Fruit fly (Drosophila melanogaster) whole organism, embryonic: ENCODE measurements around the gene CG13984.

ENCODE experiments used
- Atf-2 ChIP-seq: fragments of 200-800 bp; sonication (Bioruptor generic); optimal IDR thresholded peaks from 2 replicates; lab custom pipeline; 2016; ENCODE audit warnings: missing biosample characterization, missing genetic modification characterization
- Awh ChIP-seq: fragments of 200-800 bp; sonication (Bioruptor generic); IDR thresholded peaks from 2 replicates; pipeline ENCODE4, ENCODE4 v1.3.6; 2022; ENCODE audit warnings: missing biosample characterization, missing genetic modification characterization
- Bgb ChIP-seq: fragments of 200-800 bp; sonication (Bioruptor generic); IDR thresholded peaks from 2 replicates; pipeline ENCODE4 v1.3.6; 2022; ENCODE audit warnings: missing biosample characterization, missing genetic modification characterization; ENCODE audit not compliant: partially characterized antibody
- CG12071 ChIP-seq: fragments of 200-800 bp; sonication (Bioruptor generic); optimal IDR thresholded peaks from 3 replicates; lab custom pipeline; 2018; ENCODE audit warnings: missing biosample characterization, mild to moderate bottlenecking, missing genetic modification characterization
- CG13123 ChIP-seq: fragments of 200-800 bp; sonication (Bioruptor generic); optimal IDR thresholded peaks from 2 replicates; lab custom pipeline; 2016; ENCODE audit warnings: missing biosample characterization, missing genetic modification characterization
- CG13287 ChIP-seq: fragments of 200-800 bp; sonication (Bioruptor generic); IDR thresholded peaks from 2 replicates; pipeline ENCODE4 v1.3.6; 2022; ENCODE audit warnings: missing biosample characterization, missing genetic modification characterization; ENCODE audit not compliant: partially characterized antibody
- CG13296 ChIP-seq: fragments of 200-800 bp; sonication (Bioruptor generic); optimal IDR thresholded peaks from 3 replicates; lab custom pipeline; 2018; ENCODE audit warnings: missing biosample characterization, mild to moderate bottlenecking, missing genetic modification characterization
- CG14014 ChIP-seq: fragments of 200-800 bp; sonication (Bioruptor generic); IDR thresholded peaks from 2 replicates; pipeline ENCODE4 v1.3.6; 2022; ENCODE audit warnings: missing biosample characterization, missing genetic modification characterization
- CG17361 ChIP-seq: fragments of 200-800 bp; sonication (Bioruptor generic); IDR thresholded peaks from 3 replicates; pipeline ENCODE4 v1.3.6; 2022; ENCODE audit warnings: missing biosample characterization, missing genetic modification characterization
- CG2889 ChIP-seq: fragments of 200-800 bp; sonication (Bioruptor generic); IDR thresholded peaks from 3 replicates; pipeline ENCODE4 v1.3.6; 2022; ENCODE audit warnings: missing biosample characterization, missing genetic modification characterization
- CG31365 ChIP-seq: fragments of 200-800 bp; sonication (Bioruptor generic); optimal IDR thresholded peaks from 2 replicates; lab custom pipeline; 2018; ENCODE audit warnings: missing biosample characterization, mild to moderate bottlenecking, missing genetic modification characterization
- CG34376 ChIP-seq: fragments of 200-800 bp; sonication (Bioruptor generic); optimal IDR thresholded peaks from 2 replicates; lab custom pipeline; 2018; ENCODE audit warnings: missing biosample characterization, mild to moderate bottlenecking, missing genetic modification characterization
- CG7556 ChIP-seq: fragments of 200-800 bp; sonication (Bioruptor generic); optimal IDR thresholded peaks from 2 replicates; lab custom pipeline; 2017; ENCODE audit warnings: missing biosample characterization, mild to moderate bottlenecking, missing genetic modification characterization
- CG7987 ChIP-seq: fragments of 200-800 bp; sonication (Bioruptor generic); optimal IDR thresholded peaks from 2 replicates; lab custom pipeline; 2018; ENCODE audit warnings: missing biosample characterization, mild to moderate bottlenecking, missing genetic modification characterization, moderate library complexity
- CG8290 ChIP-seq, 3 experiments: fragments of 200-800 bp; sonication (Bioruptor generic); optimal IDR thresholded peaks; 2 replicates each; lab custom pipeline; 2016 to 2019; ENCODE audit warnings: missing biosample characterization in 3 of 3, missing genetic modification characterization in 3 of 3, mild to moderate bottlenecking in 2 of 3, moderate library complexity in 1 of 3
- CG8924 ChIP-seq: fragments of 200-800 bp; optimal IDR thresholded peaks from 3 replicates; lab custom pipeline; 2019; ENCODE audit warnings: missing biosample characterization, mild to moderate bottlenecking, missing genetic modification characterization, moderate library complexity
- CG9215 ChIP-seq: fragments of 200-800 bp; sonication (Bioruptor generic); IDR thresholded peaks from 2 replicates; pipeline ENCODE4 v1.3.6; 2022; ENCODE audit warnings: missing biosample characterization, missing genetic modification characterization
- CoRest ChIP-seq: fragments of 200-800 bp; sonication (Bioruptor generic); optimal IDR thresholded peaks from 3 replicates; lab custom pipeline; 2018; ENCODE audit warnings: missing biosample characterization, mild to moderate bottlenecking, missing genetic modification characterization, moderate library complexity
- Dbx ChIP-seq: fragments of 200-800 bp; sonication (Bioruptor generic); IDR thresholded peaks from 3 replicates; pipeline ENCODE4 v1.3.6; 2022; ENCODE audit warnings: missing biosample characterization, missing genetic modification characterization
- Dek ChIP-seq: fragments of 200-800 bp; sonication (Bioruptor generic); optimal IDR thresholded peaks from 3 replicates; lab custom pipeline; 2019; ENCODE audit warnings: missing biosample characterization, mild to moderate bottlenecking, missing genetic modification characterization, moderate library complexity
- Dll ChIP-seq: fragments of 200-800 bp; sonication (Bioruptor generic); IDR thresholded peaks from 4 replicates; pipeline ENCODE4 v1.3.6; 2022; ENCODE audit warnings: missing biosample characterization, missing genetic modification characterization; ENCODE audit not compliant: partially characterized antibody
- Dref ChIP-seq: fragments of 200-800 bp; sonication (Bioruptor generic); IDR thresholded peaks from 2 replicates; pipeline ENCODE4 v1.3.6; 2022; ENCODE audit warnings: missing biosample characterization, missing genetic modification characterization
- ERR ChIP-seq: fragments of 200-800 bp; sonication (Bioruptor generic); optimal IDR thresholded peaks from 2 replicates; lab custom pipeline; 2016; ENCODE audit warnings: missing biosample characterization, missing genetic modification characterization
- Gsc ChIP-seq: fragments of 200-800 bp; sonication (Bioruptor generic); IDR thresholded peaks from 2 replicates; pipeline ENCODE4 v1.3.6; 2022; ENCODE audit warnings: missing biosample characterization, missing genetic modification characterization
- HLHmδ ChIP-seq: fragments of 200-800 bp; sonication (Bioruptor generic); optimal IDR thresholded peaks from 2 replicates; lab custom pipeline; 2018; ENCODE audit warnings: missing biosample characterization, mild to moderate bottlenecking, missing genetic modification characterization, moderate library complexity
- Hr78 ChIP-seq, 2 experiments: fragments of 200-800 bp in 1 of 2; fragments of >200 bp in 1 of 2; sonication (Bioruptor generic) in 1 of 2; optimal IDR thresholded peaks; 2 replicates each; lab custom pipeline; 2017 to 2019; ENCODE audit warnings: missing biosample characterization in 2 of 2, missing genetic modification characterization in 2 of 2, mild to moderate bottlenecking in 1 of 2, moderate library complexity in 1 of 2
- Jarid2 ChIP-seq: fragments of 200-800 bp; sonication (Bioruptor generic); optimal IDR thresholded peaks from 3 replicates; lab custom pipeline; 2017; ENCODE audit warnings: mild to moderate bottlenecking, missing biosample characterization, missing genetic modification reagents, missing genetic modification characterization
- Kr ChIP-seq: fragments of 200-800 bp; sonication (Bioruptor generic); optimal IDR thresholded peaks from 2 replicates; lab custom pipeline; 2017; ENCODE audit warnings: missing biosample characterization, mild to moderate bottlenecking, missing genetic modification characterization
- Myb ChIP-seq: fragments of 200-800 bp; sonication (Bioruptor generic); optimal IDR thresholded peaks from 2 replicates; lab custom pipeline; 2016; ENCODE audit warnings: missing biosample characterization, missing genetic modification characterization
- Sox102F ChIP-seq: fragments of 200-800 bp; sonication (Bioruptor generic); optimal IDR thresholded peaks from 2 replicates; lab custom pipeline; 2018; ENCODE audit warnings: missing biosample characterization, mild to moderate bottlenecking, missing genetic modification characterization, moderate library complexity
- Taf1 ChIP-seq: fragments of 200-800 bp; sonication (Bioruptor generic); IDR thresholded peaks from 2 replicates; pipeline ENCODE4 v1.3.6; 2022; ENCODE audit warnings: missing biosample characterization, missing genetic modification characterization
- cato ChIP-seq: fragments of 200-800 bp; sonication (Bioruptor generic); optimal IDR thresholded peaks from 2 replicates; lab custom pipeline; 2016; ENCODE audit warnings: missing biosample characterization, missing genetic modification characterization, borderline replicate concordance
- chn ChIP-seq: fragments of 200-800 bp; sonication (Bioruptor generic); optimal IDR thresholded peaks from 2 replicates; lab custom pipeline; 2016; ENCODE audit warnings: missing biosample characterization, missing genetic modification characterization
- dmrt11E ChIP-seq: fragments of 200-800 bp; sonication (Bioruptor generic); optimal IDR thresholded peaks from 3 replicates; lab custom pipeline; 2018; ENCODE audit warnings: missing biosample characterization, mild to moderate bottlenecking, missing genetic modification characterization, moderate library complexity
- eve ChIP-seq, 2 experiments: fragments of >200 bp; optimal IDR thresholded peaks; 2 replicates each; lab custom pipeline; 2017; ENCODE audit warnings: missing biosample characterization in 2 of 2, missing genetic modification characterization in 2 of 2
- fd102C ChIP-seq: fragments of 200-800 bp; sonication (Bioruptor generic); optimal IDR thresholded peaks from 2 replicates; lab custom pipeline; 2018; ENCODE audit warnings: missing biosample characterization, mild to moderate bottlenecking, missing genetic modification characterization, moderate library complexity
- gce ChIP-seq: fragments of 200-800 bp; sonication (Bioruptor generic); IDR thresholded peaks from 3 replicates; pipeline ENCODE4 v1.3.6; 2022; ENCODE audit warnings: missing biosample characterization, missing genetic modification characterization
- gcm ChIP-seq: fragments of 200-800 bp; sonication (Bioruptor generic); optimal IDR thresholded peaks from 2 replicates; lab custom pipeline; 2019; ENCODE audit warnings: missing biosample characterization, mild to moderate bottlenecking, missing genetic modification characterization, moderate library complexity
- h ChIP-seq: fragments of >200 bp; optimal IDR thresholded peaks from 2 replicates; lab custom pipeline; 2017
- jing ChIP-seq: fragments of 200-800 bp; sonication (Bioruptor generic); optimal IDR thresholded peaks from 2 replicates; lab custom pipeline; 2018; ENCODE audit warnings: missing biosample characterization, mild to moderate bottlenecking, missing genetic modification characterization
- pita ChIP-seq: fragments of 200-800 bp; sonication (Bioruptor generic); optimal IDR thresholded peaks from 2 replicates; lab custom pipeline; 2017; ENCODE audit warnings: missing biosample characterization, mild to moderate bottlenecking, missing genetic modification characterization
- pnt ChIP-seq: fragments of 200-800 bp; sonication (Bioruptor generic); optimal IDR thresholded peaks from 3 replicates; lab custom pipeline; 2016; ENCODE audit warnings: missing biosample characterization, missing genetic modification characterization
- ro ChIP-seq: fragments of 200-800 bp; sonication (Bioruptor generic); IDR thresholded peaks from 2 replicates; pipeline ENCODE4 v1.3.6; 2022; ENCODE audit warnings: missing biosample characterization, missing genetic modification characterization
- sc ChIP-seq, 3 experiments: fragments of >200 bp in 2 of 3; fragments of 200-800 bp in 1 of 3; sonication (Bioruptor generic) in 1 of 3; optimal IDR thresholded peaks; 2 replicates in 2 of 3; 3 replicates in 1 of 3; lab custom pipeline; 2017; ENCODE audit warnings: mild to moderate bottlenecking in 1 of 3, missing biosample characterization in 1 of 3, missing genetic modification characterization in 1 of 3, missing genetic modification reagents in 1 of 3
- schlank ChIP-seq: fragments of 200-800 bp; sonication (Bioruptor generic); optimal IDR thresholded peaks from 2 replicates; lab custom pipeline; 2018; ENCODE audit warnings: missing biosample characterization, mild to moderate bottlenecking, missing genetic modification characterization
- sens ChIP-seq: fragments of 200-800 bp; sonication (Bioruptor generic); peaks from one replicate; lab custom pipeline; 2016; ENCODE audit warnings: missing biosample characterization, missing genetic modification characterization
- tap ChIP-seq: fragments of 200-800 bp; optimal IDR thresholded peaks from 3 replicates; lab custom pipeline; 2019; ENCODE audit warnings: missing biosample characterization, mild to moderate bottlenecking, missing genetic modification characterization, moderate library complexity
- toy ChIP-seq: fragments of 200-800 bp; sonication (Bioruptor generic); IDR thresholded peaks from 2 replicates; pipeline ENCODE4 v1.3.6; 2022; ENCODE audit warnings: missing biosample characterization, missing genetic modification characterization
- wdn ChIP-seq: fragments of 200-800 bp; sonication (Bioruptor generic); IDR thresholded peaks from 2 replicates; pipeline ENCODE4 v1.3.6; 2022; ENCODE audit warnings: missing biosample characterization, missing genetic modification characterization
- zfh1 ChIP-seq: fragments of 200-800 bp; sonication (Bioruptor generic); IDR thresholded peaks from 3 replicates; pipeline ENCODE4 v1.3.6; 2022; ENCODE audit warnings: missing biosample characterization, missing genetic modification characterization

CG13984 gene

dm6 chr2L:6283376-6283775 is 25.2 kb upstream of the CG13984 start (continued):
- TF ChIP-seq Dbx (GFP tag; lab: Robert Waterston, UW) (no peak), CG7987 (GFP tag; lab: Kevin White, UChicago) (peak; percentile 63), pita (GFP tag; lab: Kevin White, UChicago) (no peak), jing (GFP tag; lab: Kevin White, UChicago) (no peak), cato (no peak), ERR (GFP tag; lab: Kevin White, UChicago) (no peak), Bgb (GFP tag; lab: Robert Waterston, UW) (no peak), Dll (GFP tag; lab: Robert Waterston, UW) (no peak), HLHmδ (GFP tag; lab: Kevin White, UChicago) (peak; percentile 44), Awh (GFP tag; lab: Robert Waterston, UW) (no peak), ro (GFP tag; lab: Robert Waterston, UW) (no peak), chn (GFP tag; lab: Kevin White, UChicago) (no peak), CG8290 (GFP tag; optimal IDR thresholded peaks at IDR 0.05; lab: Kevin White, UChicago) (peak; percentile 21), CG8290 (tag; optimal IDR thresholded peaks at IDR 0.05; lab: Kevin White, UChicago) (peak in 1 of 2 experiments; percentile 34), schlank (tag; lab: Kevin White, UChicago) (no peak), CG12071 (peak; percentile 56), Dek (tag; lab: Kevin White, UChicago) (no peak), gce (GFP tag; lab: Robert Waterston, UW) (0 out of 3 replicates have a peak, but pooled peaks have one; percentile 52), CG13123 (GFP tag; lab: Kevin White, UChicago) (no peak), sens (peak; percentile 86), toy (no peak), CG2889 (GFP tag; lab: Robert Waterston, UW) (no peak), CG7556 (peak; percentile 29), CG14014 (GFP tag; lab: Robert Waterston, UW) (no peak), CG13296 (peak; percentile 11), tap (tag; lab: Kevin White, UChicago) (no peak), fd102C (GFP tag; lab: Kevin White, UChicago) (no peak), Hr78 (GFP tag; optimal IDR thresholded peaks at IDR 0.05; lab: Kevin White, UChicago) (peak in 1 of 2 experiments; percentile 69), Dref (GFP tag; lab: Robert Waterston, UW) (no peak), eve (GFP tag; optimal IDR thresholded peaks at IDR 0.05; lab: Kevin White, UChicago) (no peak), CG9215 (GFP tag; lab: Robert Waterston, UW) (no peak), sc (optimal IDR thresholded peaks at IDR 0.05; lab: Kevin White, UChicago) (no peak), sc (GFP tag; optimal IDR thresholded peaks at IDR 0.05; lab: Kevin White, UChicago) (peak; percentile 47), pnt (GFP tag; lab: Kevin White, UChicago) (no peak), Taf1 (GFP tag; lab: Robert Waterston, UW) (no peak), CG13287 (GFP tag; lab: Robert Waterston, UW) (no peak), gcm (GFP tag; lab: Kevin White, UChicago) (no peak), Gsc (GFP tag; lab: Robert Waterston, UW) (no peak), Myb (GFP tag; lab: Kevin White, UChicago) (no peak), Jarid2 (GFP tag; lab: Kevin White, UChicago) (peak; percentile 28), CG8924 (tag; lab: Kevin White, UChicago) (no peak), Atf-2 (GFP tag; lab: Kevin White, UChicago) (no peak), CG17361 (peak; percentile 53; the same call in 2 of the 3 replicates), CG34376 (GFP tag; lab: Kevin White, UChicago) (no peak), h (lab: Kevin White, UChicago) (no peak), CG31365 (tag; lab: Kevin White, UChicago) (peak; percentile 41), zfh1 (GFP tag; lab: Robert Waterston, UW) (no peak), Kr (GFP tag; lab: Kevin White, UChicago) (peak; percentile 49), Sox102F (GFP tag; lab: Kevin White, UChicago) (peak; percentile 43), CoRest (tag; lab: Kevin White, UChicago) (no peak), wdn (no peak), dmrt11E (tag; lab: Kevin White, UChicago) (peak; percentile 51)
